Fruit fly (Drosophila melanogaster) S2 (cell line): ENCODE data around the gene Rsbp15.

ENCODE experiments used
- CG8478 ChIP-seq: fragments of >200 bp; optimal IDR thresholded peaks from 2 replicates; lab custom pipeline; 2018
- CTCF ChIP-seq, 2 experiments: fragments of >200 bp; optimal IDR thresholded peaks; 2 replicates each; lab custom pipeline; 2018

- TF ChIP-seq CTCF (optimal IDR thresholded peaks at IDR 0.05; lab: Kevin White, UChicago), result no peak
- no peak for TF ChIP-seq CG8478
Measured at dm6 chr3R:12259013-12259412, 36.8 kb downstream of the Rsbp15 start.
